Fruit fly (Drosophila melanogaster) whole organism, embryonic: ENCODE results near the gene CG1998.
A peak's percentile ranks its signal among the peaks of the same experiment; 100 is the strongest.

ENCODE experiments used
- Antp ChIP-seq: fragments of 200-800 bp; sonication (Bioruptor generic); optimal IDR thresholded peaks from 3 replicates; lab custom pipeline; 2016; ENCODE audit warnings: missing biosample characterization, missing genetic modification characterization
- B-H1 ChIP-seq: fragments of 200-800 bp; sonication (Bioruptor generic); IDR thresholded peaks from 3 replicates; pipeline ENCODE4 v1.3.6; 2022; ENCODE audit warnings: missing biosample characterization, missing genetic modification characterization
- C15 ChIP-seq: fragments of 200-800 bp; sonication (Bioruptor generic); IDR thresholded peaks from 3 replicates; pipeline ENCODE4 v1.3.6; 2022; ENCODE audit warnings: missing biosample characterization, missing genetic modification characterization
- CG1024 ChIP-seq: fragments of 200-800 bp; sonication (Bioruptor generic); IDR thresholded peaks from 2 replicates; pipeline ENCODE4 v1.3.6; 2022; ENCODE audit warnings: missing biosample characterization, missing genetic modification characterization
- CG10565 ChIP-seq: fragments of 200-800 bp; sonication (Bioruptor generic); optimal IDR thresholded peaks from 3 replicates; lab custom pipeline; 2016; ENCODE audit warnings: missing biosample characterization, mild to moderate bottlenecking, missing genetic modification characterization
- CG11696 ChIP-seq: fragments of 200-800 bp; sonication (Bioruptor generic); IDR thresholded peaks from 2 replicates; pipeline ENCODE4 v1.3.6; 2022; ENCODE audit warnings: missing biosample characterization, missing genetic modification characterization
- CG11723 ChIP-seq: fragments of 200-800 bp; sonication (Bioruptor generic); optimal IDR thresholded peaks from 2 replicates; lab custom pipeline; 2017; ENCODE audit warnings: missing biosample characterization, mild to moderate bottlenecking, missing genetic modification characterization
- CG12155 ChIP-seq: fragments of 200-800 bp; sonication (Bioruptor generic); optimal IDR thresholded peaks from 3 replicates; lab custom pipeline; 2016; ENCODE audit warnings: missing biosample characterization, missing genetic modification characterization
- CG12769 ChIP-seq: fragments of 200-800 bp; sonication (Bioruptor generic); optimal IDR thresholded peaks from 2 replicates; lab custom pipeline; 2019; ENCODE audit warnings: missing biosample characterization, mild to moderate bottlenecking, missing genetic modification characterization, moderate library complexity
- CG13296 ChIP-seq: fragments of 200-800 bp; sonication (Bioruptor generic); optimal IDR thresholded peaks from 3 replicates; lab custom pipeline; 2018; ENCODE audit warnings: missing biosample characterization, mild to moderate bottlenecking, missing genetic modification characterization
- CG16815 ChIP-seq: fragments of 200-800 bp; sonication (Bioruptor generic); optimal IDR thresholded peaks from 3 replicates; lab custom pipeline; 2017; ENCODE audit warnings: missing biosample characterization, mild to moderate bottlenecking, missing genetic modification characterization
- CG18262 ChIP-seq: fragments of 200-800 bp; optimal IDR thresholded peaks from 3 replicates; lab custom pipeline; 2019; ENCODE audit warnings: missing biosample characterization, mild to moderate bottlenecking, missing genetic modification characterization, moderate library complexity
- CG2712 ChIP-seq: fragments of 200-800 bp; optimal IDR thresholded peaks from 3 replicates; lab custom pipeline; 2019; ENCODE audit warnings: missing biosample characterization, mild to moderate bottlenecking, missing genetic modification characterization, moderate library complexity
- CG4617 ChIP-seq: fragments of 200-800 bp; sonication (Bioruptor generic); optimal IDR thresholded peaks from 3 replicates; lab custom pipeline; 2016; ENCODE audit warnings: missing biosample characterization, missing genetic modification characterization, borderline replicate concordance
- CG7556 ChIP-seq: fragments of 200-800 bp; sonication (Bioruptor generic); optimal IDR thresholded peaks from 2 replicates; lab custom pipeline; 2017; ENCODE audit warnings: missing biosample characterization, mild to moderate bottlenecking, missing genetic modification characterization
- CG7786 ChIP-seq: fragments of 200-800 bp; sonication (Bioruptor generic); optimal IDR thresholded peaks from 2 replicates; lab custom pipeline; 2016; ENCODE audit warnings: missing biosample characterization, missing genetic modification characterization
- CG8290 ChIP-seq, 3 experiments: fragments of 200-800 bp; sonication (Bioruptor generic); optimal IDR thresholded peaks; 2 replicates each; lab custom pipeline; 2016 to 2019; ENCODE audit warnings: missing biosample characterization in 3 of 3, missing genetic modification characterization in 3 of 3, mild to moderate bottlenecking in 2 of 3, moderate library complexity in 1 of 3
- Gsc ChIP-seq: fragments of 200-800 bp; sonication (Bioruptor generic); IDR thresholded peaks from 2 replicates; pipeline ENCODE4 v1.3.6; 2022; ENCODE audit warnings: missing biosample characterization, missing genetic modification characterization
- Gug ChIP-seq: fragments of 200-800 bp; sonication (Bioruptor generic); IDR thresholded peaks from 4 replicates; pipeline ENCODE4 v1.3.6; 2022; ENCODE audit warnings: missing biosample characterization, missing genetic modification characterization
- Hr39 ChIP-seq: fragments of >200 bp; optimal IDR thresholded peaks from 2 replicates; lab custom pipeline; 2017
- Med ChIP-seq: fragments of 200-800 bp; sonication (Bioruptor generic); peaks from one replicate; lab custom pipeline; 2016; ENCODE audit warnings: missing biosample characterization, missing genetic modification characterization, mild to moderate bottlenecking, inconsistent platforms, moderate library complexity
- NC2α ChIP-seq: fragments of 200-800 bp; sonication (Bioruptor generic); optimal IDR thresholded peaks from 2 replicates; lab custom pipeline; 2016; ENCODE audit warnings: missing biosample characterization, missing genetic modification characterization
- Nf-YB ChIP-seq: fragments of 200-800 bp; sonication (Bioruptor generic); optimal IDR thresholded peaks from 3 replicates; lab custom pipeline; 2019; ENCODE audit warnings: missing biosample characterization, mild to moderate bottlenecking, missing genetic modification characterization, moderate library complexity
- Rfx ChIP-seq: fragments of 200-800 bp; sonication (Bioruptor generic); IDR thresholded peaks from 2 replicates; pipeline ENCODE4 v1.3.6; 2022; ENCODE audit warnings: missing biosample characterization, missing genetic modification characterization
- Rx ChIP-seq: fragments of 200-800 bp; sonication (Bioruptor generic); IDR thresholded peaks from 2 replicates; pipeline ENCODE4 v1.3.6; 2022; ENCODE audit warnings: missing biosample characterization, missing genetic modification characterization
- Sry-β ChIP-seq: fragments of 200-800 bp; sonication (Bioruptor generic); optimal IDR thresholded peaks from 2 replicates; lab custom pipeline; 2018; ENCODE audit warnings: missing biosample characterization, mild to moderate bottlenecking, missing genetic modification characterization, moderate library complexity
- TFAM ChIP-seq: fragments of 200-800 bp; sonication (Bioruptor generic); optimal IDR thresholded peaks from 2 replicates; lab custom pipeline; 2017; ENCODE audit warnings: missing biosample characterization, missing genetic modification characterization, inconsistent platforms
- Trl ChIP-seq, 3 experiments: fragments of >200 bp in 2 of 3; fragments of 200-800 bp in 1 of 3; sonication (Bioruptor generic) in 1 of 3; optimal IDR thresholded peaks; 2 replicates in 1 of 3; 3 replicates in 2 of 3; lab custom pipeline; 2016 to 2017; ENCODE audit warnings: missing biosample characterization in 1 of 3, missing genetic modification characterization in 1 of 3
- al ChIP-seq: fragments of 200-800 bp; sonication (Bioruptor generic); IDR thresholded peaks from 2 replicates; pipeline ENCODE4 v1.3.6; 2022; ENCODE audit warnings: missing biosample characterization, missing genetic modification characterization
- ap ChIP-seq: fragments of 200-800 bp; sonication (Bioruptor generic); IDR thresholded peaks from 2 replicates; pipeline ENCODE4 v1.3.6; 2022; ENCODE audit warnings: missing biosample characterization, missing genetic modification characterization
- bsh ChIP-seq, 2 experiments: fragments of 200-800 bp; sonication (Bioruptor generic); optimal IDR thresholded peaks; 2 replicates each; lab custom pipeline; 2017 to 2018; ENCODE audit warnings: mild to moderate bottlenecking in 2 of 2, missing biosample characterization in 2 of 2, missing genetic modification characterization in 2 of 2, moderate library complexity in 1 of 2
- btn ChIP-seq: fragments of 200-800 bp; sonication (Bioruptor generic); optimal IDR thresholded peaks from 2 replicates; lab custom pipeline; 2016; ENCODE audit warnings: missing biosample characterization, missing genetic modification characterization
- cas ChIP-seq: fragments of 200-800 bp; sonication (Bioruptor generic); IDR thresholded peaks from 2 replicates; pipeline ENCODE4 v1.3.6; 2022; ENCODE audit warnings: missing biosample characterization, missing genetic modification characterization
- cwo ChIP-seq: fragments of 200-800 bp; sonication (Bioruptor generic); optimal IDR thresholded peaks from 3 replicates; lab custom pipeline; 2017; ENCODE audit warnings: missing biosample characterization, missing genetic modification characterization, mild to moderate bottlenecking, moderate library complexity, missing genetic modification reagents
- exex ChIP-seq: fragments of 200-800 bp; sonication (Bioruptor generic); optimal IDR thresholded peaks from 4 replicates; lab custom pipeline; 2018; ENCODE audit warnings: missing biosample characterization, mild to moderate bottlenecking, missing genetic modification characterization, moderate library complexity
- grn ChIP-seq: fragments of 200-800 bp; sonication (Bioruptor generic); optimal IDR thresholded peaks from 3 replicates; lab custom pipeline; 2017; ENCODE audit warnings: missing biosample characterization, missing genetic modification characterization
- gro ChIP-seq: fragments of 200-800 bp; sonication (Bioruptor generic); optimal IDR thresholded peaks from 2 replicates; lab custom pipeline; 2016; ENCODE audit warnings: missing biosample characterization, missing genetic modification characterization
- jumu ChIP-seq: fragments of 200-800 bp; sonication (Bioruptor generic); optimal IDR thresholded peaks from 3 replicates; lab custom pipeline; 2016; ENCODE audit warnings: missing biosample characterization, missing genetic modification characterization
- kah ChIP-seq: fragments of 200-800 bp; sonication (Bioruptor generic); optimal IDR thresholded peaks from 2 replicates; lab custom pipeline; 2018; ENCODE audit warnings: missing biosample characterization, mild to moderate bottlenecking, missing genetic modification characterization
- lov ChIP-seq, 2 experiments: fragments of 200-800 bp in 1 of 2; fragments of >200 bp in 1 of 2; sonication (Bioruptor generic) in 1 of 2; IDR thresholded peaks in 1 of 2; optimal IDR thresholded peaks in 1 of 2; 2 replicates in 1 of 2; 3 replicates in 1 of 2; pipeline versions ENCODE4 v1.3.6 to Lab custom; 2017 to 2022; ENCODE audit warnings: missing biosample characterization in 1 of 2, missing genetic modification characterization in 1 of 2
- nom ChIP-seq: fragments of 200-800 bp; sonication (Bioruptor generic); optimal IDR thresholded peaks from 2 replicates; lab custom pipeline; 2017; ENCODE audit warnings: missing biosample characterization, missing genetic modification characterization, mild to moderate bottlenecking, moderate library complexity, missing genetic modification reagents
- run ChIP-seq: fragments of 200-800 bp; sonication (Bioruptor generic); optimal IDR thresholded peaks from 3 replicates; lab custom pipeline; 2018; ENCODE audit warnings: missing biosample characterization, mild to moderate bottlenecking, missing genetic modification characterization
- sens ChIP-seq: fragments of 200-800 bp; sonication (Bioruptor generic); peaks from one replicate; lab custom pipeline; 2016; ENCODE audit warnings: missing biosample characterization, missing genetic modification characterization
- stc ChIP-seq: fragments of 200-800 bp; sonication (Bioruptor generic); IDR thresholded peaks from 2 replicates; pipeline ENCODE4 v1.3.6; 2022; ENCODE audit warnings: missing biosample characterization, missing genetic modification characterization
- stwl ChIP-seq: fragments of 200-800 bp; sonication (Bioruptor generic); optimal IDR thresholded peaks from 3 replicates; lab custom pipeline; 2018; ENCODE audit warnings: missing biosample characterization, mild to moderate bottlenecking, missing genetic modification characterization, moderate library complexity
- tgo ChIP-seq: fragments of 200-800 bp; sonication (Bioruptor generic); IDR thresholded peaks from 3 replicates; pipeline ENCODE4 v1.3.6; 2022; ENCODE audit warnings: missing biosample characterization, missing genetic modification characterization
- tin ChIP-seq: fragments of 200-800 bp; sonication (Bioruptor generic); optimal IDR thresholded peaks from 3 replicates; lab custom pipeline; 2016; ENCODE audit warnings: missing biosample characterization, missing genetic modification characterization
- wdn ChIP-seq: fragments of 200-800 bp; sonication (Bioruptor generic); IDR thresholded peaks from 2 replicates; pipeline ENCODE4 v1.3.6; 2022; ENCODE audit warnings: missing biosample characterization, missing genetic modification characterization

Gene CG1998

dm6 chrX:13411376-13411973 lies 1.4 kb downstream of the CG1998 start (continued):
- peak; percentile 32 to 41 for TF ChIP-seq Trl (optimal IDR thresholded peaks at IDR 0.05; lab: Kevin White, UChicago)
- TF ChIP-seq Trl (GFP tag; optimal IDR thresholded peaks at IDR 0.05; lab: Kevin White, UChicago) = no peak
- no peak for TF ChIP-seq CG13296
- TF ChIP-seq cas (GFP tag; lab: Robert Waterston, UW) = no peak
- no peak for TF ChIP-seq stwl (tag; lab: Kevin White, UChicago)
- TF ChIP-seq TFAM (GFP tag; lab: Kevin White, UChicago) = no peak
- no peak for TF ChIP-seq CG4617
- no peak for TF ChIP-seq CG10565 (GFP tag; lab: Kevin White, UChicago)
- no peak for TF ChIP-seq tin (GFP tag; lab: Kevin White, UChicago)
- TF ChIP-seq Antp (GFP tag; lab: Kevin White, UChicago) = no peak
- TF ChIP-seq ap (GFP tag; lab: Robert Waterston, UW) = no peak
- no peak for TF ChIP-seq gro
- no peak for TF ChIP-seq B-H1 (GFP tag; lab: Robert Waterston, UW)
- TF ChIP-seq Hr39 (lab: Kevin White, UChicago) = no peak
- no peak for TF ChIP-seq CG8290 (GFP tag; optimal IDR thresholded peaks at IDR 0.05; lab: Kevin White, UChicago)
- TF ChIP-seq CG8290 (tag; optimal IDR thresholded peaks at IDR 0.05; lab: Kevin White, UChicago) = no peak
- TF ChIP-seq wdn (GFP tag; lab: Robert Waterston, UW) = no peak
- no peak for TF ChIP-seq exex (tag; lab: Kevin White, UChicago)
- no peak for TF ChIP-seq btn (GFP tag; lab: Kevin White, UChicago)
- TF ChIP-seq stc = no peak
- TF ChIP-seq jumu (GFP tag; lab: Kevin White, UChicago) = no peak
- TF ChIP-seq Rx = no peak

dm6 chrX:13410887-13411286 lies 2.0 kb downstream of the CG1998 start:
- TF ChIP-seq Med (GFP tag; lab: Kevin White, UChicago) (peak; percentile 4), Gug (no peak), tgo (no peak), CG7786 (GFP tag; lab: Kevin White, UChicago) (no peak), sens (GFP tag; lab: Kevin White, UChicago) (peak; percentile 35)

- TF ChIP-seq cwo (GFP tag; lab: Kevin White, UChicago) (peak; percentile 52), kah (GFP tag; lab: Kevin White, UChicago) (peak; percentile 20), CG12769 (peak; percentile 33), CG2712 (tag; lab: Kevin White, UChicago) (no peak), grn (GFP tag; lab: Kevin White, UChicago) (peak; percentile 18), CG11723 (no peak), CG11696 (GFP tag; lab: Robert Waterston, UW) (no peak), al (no peak), Gsc (no peak)
These were observed 5.2 kb downstream of the CG1998 start for dm6 chrX:13407673-13408072.

dm6 chrX:13406293-13406692 lies 6.6 kb downstream of the CG1998 start:
- TF ChIP-seq run (tag; lab: Kevin White, UChicago) = no peak
- TF ChIP-seq NC2α (GFP tag; lab: Kevin White, UChicago) = no peak
- no peak for TF ChIP-seq Sry-β
- peak; percentile 85 for TF ChIP-seq nom (GFP tag; lab: Kevin White, UChicago)
- TF ChIP-seq CG1024 = no peak
- TF ChIP-seq CG7556 (GFP tag; lab: Kevin White, UChicago) = no peak
- peak in 1 of 2 experiments; percentile 78 for TF ChIP-seq bsh (GFP tag; optimal IDR thresholded peaks at IDR 0.05; lab: Kevin White, UChicago)
- no peak for TF ChIP-seq Nf-YB (GFP tag; lab: Kevin White, UChicago)
- TF ChIP-seq CG12155 (GFP tag; lab: Kevin White, UChicago) = no peak
- no peak for TF ChIP-seq CG11723
- TF ChIP-seq Rfx (GFP tag; lab: Robert Waterston, UW) = no peak
- no peak for TF ChIP-seq CG16815 (GFP tag; lab: Kevin White, UChicago)
- no peak for TF ChIP-seq lov (optimal IDR thresholded peaks at IDR 0.05; lab: Kevin White, UChicago)
- TF ChIP-seq lov (GFP tag; IDR thresholded peaks at IDR 0.05; lab: Robert Waterston, UW) = 0 out of 3 replicates have a peak, but pooled peaks have one; percentile 42
- TF ChIP-seq CG18262 (tag; lab: Kevin White, UChicago) = no peak
- no peak for TF ChIP-seq C15 (GFP tag; lab: Robert Waterston, UW)
